Worm (Caenorhabditis elegans): ENCODE data around the gene dsl-7.
"Not testable (repeated sequence)": the region's sequence is repeated elsewhere in the genome, so short reads cannot be mapped to it uniquely, and the experiment has no call there.

DNA sequence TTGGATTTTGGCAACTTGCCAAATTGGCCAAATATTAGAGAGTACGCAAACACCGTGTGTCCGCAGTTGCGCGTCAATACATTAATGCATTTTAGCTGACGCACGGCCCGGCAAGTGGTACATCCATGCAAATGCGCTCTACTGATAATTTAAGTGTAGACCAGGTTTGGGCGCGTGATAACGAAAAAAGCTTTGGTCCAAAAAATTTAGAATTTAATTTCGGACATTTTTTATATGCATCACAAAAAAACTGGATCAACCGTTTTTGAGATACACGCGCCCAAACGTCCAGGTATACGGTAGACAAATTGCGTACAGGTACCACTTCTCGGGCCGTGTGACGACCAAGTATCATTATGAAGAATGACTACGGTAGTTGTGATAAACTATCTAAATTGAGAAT, 25.0 kb upstream of the dsl-7 start, which contains the start of gene R186.8:
- TF ChIP-seq jun-1 (tag; optimal IDR thresholded peaks at IDR 0.05); fkh-10 (GFP tag; optimal IDR thresholded peaks at IDR 0.05): not testable (repeated sequence)
